Fruit fly (Drosophila melanogaster) whole organism, embryonic: ENCODE results near the gene Ras85D.

Experiments
- CG1792 ChIP-seq: fragments of 200-800 bp; sonication (Bioruptor generic); optimal IDR thresholded peaks from 2 replicates; lab custom pipeline; 2016; ENCODE audit warnings: missing biosample characterization, missing genetic modification characterization
- rib ChIP-seq: fragments of 200-800 bp; sonication (Bioruptor generic); IDR thresholded peaks from 2 replicates; pipeline ENCODE4 v1.3.6; 2022; ENCODE audit warnings: missing biosample characterization, missing genetic modification characterization

DNA sequence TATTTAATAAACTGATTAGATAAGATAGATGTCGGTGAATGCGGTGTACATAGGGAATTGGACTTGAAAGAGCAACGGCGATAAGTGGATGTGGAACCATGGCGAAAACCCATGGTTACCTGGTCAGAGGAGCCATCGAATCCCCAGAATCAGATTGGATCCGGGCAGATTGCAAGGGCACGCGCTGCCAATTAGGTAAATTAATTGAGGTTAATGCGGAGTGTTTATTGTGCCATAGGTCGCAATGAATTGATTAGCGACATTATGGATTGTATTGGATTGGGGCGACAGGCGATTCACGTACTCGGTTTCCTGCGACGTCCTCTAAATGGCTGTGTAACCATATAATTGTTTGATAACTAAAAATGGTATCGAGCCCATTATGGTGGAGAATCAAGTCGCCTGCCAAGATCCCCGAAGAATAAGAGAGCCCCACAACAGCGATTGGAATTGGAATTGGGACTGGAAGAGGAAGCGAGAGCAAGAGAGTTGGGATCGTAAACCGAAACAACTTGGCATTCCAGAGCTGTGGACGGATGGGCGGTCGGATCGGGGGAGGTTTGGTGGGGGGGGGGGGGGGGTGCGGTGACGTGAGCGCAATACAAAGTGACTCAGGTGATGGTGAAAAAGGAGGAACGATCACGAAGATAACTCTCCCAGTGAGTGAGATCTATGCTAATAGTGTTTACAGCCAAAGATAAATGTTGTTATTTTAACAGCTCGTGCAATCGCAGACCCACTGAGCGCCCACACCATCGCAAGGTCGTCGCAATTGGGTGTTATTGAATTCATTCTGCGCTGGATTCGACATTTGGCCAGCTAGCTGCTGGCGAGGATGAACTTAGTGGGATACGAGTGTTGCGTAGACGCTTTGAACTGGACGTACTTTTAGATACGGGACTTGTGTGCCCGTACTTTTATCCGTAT, 11.1 kb downstream of the Ras85D start:
- no peak for TF ChIP-seq rib (GFP tag; lab: Robert Waterston, UW)
- no peak for TF ChIP-seq CG1792
